Fruit fly (Drosophila melanogaster) whole organism, embryonic: ENCODE results near the gene topi.

ENCODE experiments used
- Awh ChIP-seq: fragments of 200-800 bp; sonication (Bioruptor generic); IDR thresholded peaks from 2 replicates; pipeline ENCODE4, ENCODE4 v1.3.6; 2022; ENCODE audit warnings: missing biosample characterization, missing genetic modification characterization
- B-H1 ChIP-seq: fragments of 200-800 bp; sonication (Bioruptor generic); IDR thresholded peaks from 3 replicates; pipeline ENCODE4 v1.3.6; 2022; ENCODE audit warnings: missing biosample characterization, missing genetic modification characterization
- CG10267 ChIP-seq: fragments of 200-800 bp; sonication (Bioruptor generic); optimal IDR thresholded peaks from 2 replicates; lab custom pipeline; 2018; ENCODE audit warnings: missing biosample characterization, mild to moderate bottlenecking, missing genetic modification characterization, moderate library complexity
- CG13296 ChIP-seq: fragments of 200-800 bp; sonication (Bioruptor generic); optimal IDR thresholded peaks from 3 replicates; lab custom pipeline; 2018; ENCODE audit warnings: missing biosample characterization, mild to moderate bottlenecking, missing genetic modification characterization
- CG14014 ChIP-seq: fragments of 200-800 bp; sonication (Bioruptor generic); IDR thresholded peaks from 2 replicates; pipeline ENCODE4 v1.3.6; 2022; ENCODE audit warnings: missing biosample characterization, missing genetic modification characterization
- CG14965 ChIP-seq: fragments of 200-800 bp; sonication (Bioruptor generic); optimal IDR thresholded peaks from 2 replicates; lab custom pipeline; 2016; ENCODE audit warnings: missing biosample characterization, missing genetic modification characterization, borderline replicate concordance
- CG16813 ChIP-seq: fragments of 200-800 bp; sonication (Bioruptor generic); IDR thresholded peaks from 3 replicates; pipeline ENCODE4 v1.3.6; 2022; ENCODE audit warnings: missing biosample characterization, missing genetic modification characterization; ENCODE audit not compliant: partially characterized antibody
- CG17359 ChIP-seq: fragments of 200-800 bp; sonication (Bioruptor generic); optimal IDR thresholded peaks from 3 replicates; lab custom pipeline; 2018; ENCODE audit warnings: missing biosample characterization, mild to moderate bottlenecking, missing genetic modification characterization, moderate library complexity
- CG17385 ChIP-seq: fragments of 200-800 bp; sonication (Bioruptor generic); optimal IDR thresholded peaks from 3 replicates; lab custom pipeline; 2018; ENCODE audit warnings: missing biosample characterization, mild to moderate bottlenecking, missing genetic modification characterization
- CG17612 ChIP-seq: fragments of 200-800 bp; sonication (Bioruptor generic); IDR thresholded peaks from 2 replicates; pipeline ENCODE4 v1.3.6; 2022; ENCODE audit warnings: missing biosample characterization, missing genetic modification characterization
- CG18599 ChIP-seq: fragments of 200-800 bp; sonication (Bioruptor generic); optimal IDR thresholded peaks from 3 replicates; lab custom pipeline; 2017; ENCODE audit warnings: missing biosample characterization, missing genetic modification characterization, mild to moderate bottlenecking, moderate library complexity, missing genetic modification reagents
- CG2712 ChIP-seq: fragments of 200-800 bp; optimal IDR thresholded peaks from 3 replicates; lab custom pipeline; 2019; ENCODE audit warnings: missing biosample characterization, mild to moderate bottlenecking, missing genetic modification characterization, moderate library complexity
- CG3726 ChIP-seq: fragments of 200-800 bp; sonication (Bioruptor generic); IDR thresholded peaks from 3 replicates; pipeline ENCODE4, ENCODE4 v1.3.6; 2022; ENCODE audit warnings: missing biosample characterization, missing genetic modification characterization
- CG6854 ChIP-seq: fragments of 200-800 bp; sonication (Bioruptor generic); optimal IDR thresholded peaks from 3 replicates; lab custom pipeline; 2017; ENCODE audit warnings: missing biosample characterization, mild to moderate bottlenecking, missing genetic modification characterization
- CG7839 ChIP-seq: fragments of 200-800 bp; sonication (Bioruptor generic); optimal IDR thresholded peaks from 3 replicates; lab custom pipeline; 2018; ENCODE audit warnings: missing biosample characterization, mild to moderate bottlenecking, missing genetic modification characterization, moderate library complexity
- CG7928 ChIP-seq: fragments of 200-800 bp; sonication (Bioruptor generic); optimal IDR thresholded peaks from 2 replicates; lab custom pipeline; 2017; ENCODE audit warnings: missing biosample characterization, mild to moderate bottlenecking, missing genetic modification characterization
- CG7987 ChIP-seq: fragments of 200-800 bp; sonication (Bioruptor generic); optimal IDR thresholded peaks from 2 replicates; lab custom pipeline; 2018; ENCODE audit warnings: missing biosample characterization, mild to moderate bottlenecking, missing genetic modification characterization, moderate library complexity
- CG9609 ChIP-seq: fragments of 200-800 bp; sonication (Bioruptor generic); optimal IDR thresholded peaks from 3 replicates; lab custom pipeline; 2016; ENCODE audit warnings: missing biosample characterization, missing genetic modification characterization
- CG9876 ChIP-seq: fragments of 200-800 bp; sonication (Bioruptor generic); optimal IDR thresholded peaks from 2 replicates; lab custom pipeline; 2016; ENCODE audit warnings: missing biosample characterization, missing genetic modification characterization
- CHES-1-like ChIP-seq: fragments of 200-800 bp; sonication (Bioruptor generic); optimal IDR thresholded peaks from 2 replicates; lab custom pipeline; 2016; ENCODE audit warnings: missing biosample characterization, missing genetic modification characterization
- Chrac-16 ChIP-seq: fragments of 200-800 bp; sonication (Bioruptor generic); optimal IDR thresholded peaks from 3 replicates; lab custom pipeline; 2016; ENCODE audit warnings: missing biosample characterization, missing genetic modification characterization
- D19A ChIP-seq: fragments of 200-800 bp; optimal IDR thresholded peaks from 3 replicates; lab custom pipeline; 2019; ENCODE audit warnings: missing biosample characterization, mild to moderate bottlenecking, missing genetic modification characterization, moderate library complexity
- Dbx ChIP-seq: fragments of 200-800 bp; sonication (Bioruptor generic); IDR thresholded peaks from 3 replicates; pipeline ENCODE4 v1.3.6; 2022; ENCODE audit warnings: missing biosample characterization, missing genetic modification characterization
- Ets65A ChIP-seq: fragments of 200-800 bp; sonication (Bioruptor generic); peaks from one replicate; lab custom pipeline; 2016; ENCODE audit warnings: missing biosample characterization, missing genetic modification characterization
- Ets97D ChIP-seq: fragments of 200-800 bp; sonication (Bioruptor generic); optimal IDR thresholded peaks from 3 replicates; lab custom pipeline; 2016; ENCODE audit warnings: missing biosample characterization, missing genetic modification characterization
- Fer2 ChIP-seq: fragments of 200-800 bp; sonication (Bioruptor generic); optimal IDR thresholded peaks from 2 replicates; lab custom pipeline; 2018; ENCODE audit warnings: missing biosample characterization, mild to moderate bottlenecking, missing genetic modification characterization, moderate library complexity
- GATAe ChIP-seq: fragments of 200-800 bp; sonication (Bioruptor generic); conservative IDR thresholded peaks from 2 replicates; pipeline ENCODE4 v1.3.6; 2022; ENCODE audit warnings: missing biosample characterization, missing genetic modification characterization
- HmgZ ChIP-seq: fragments of 200-800 bp; sonication (Bioruptor generic); optimal IDR thresholded peaks from 2 replicates; lab custom pipeline; 2018; ENCODE audit warnings: missing biosample characterization, mild to moderate bottlenecking, missing genetic modification characterization
- Hmx ChIP-seq: fragments of 200-800 bp; sonication (Bioruptor generic); optimal IDR thresholded peaks from 2 replicates; lab custom pipeline; 2016; ENCODE audit warnings: missing biosample characterization, missing genetic modification characterization
- Mes4 ChIP-seq: fragments of 200-800 bp; sonication (Bioruptor generic); optimal IDR thresholded peaks from 2 replicates; lab custom pipeline; 2016; ENCODE audit warnings: missing biosample characterization, missing genetic modification characterization
- Opbp ChIP-seq: fragments of 200-800 bp; sonication (Bioruptor generic); IDR thresholded peaks from 3 replicates; pipeline ENCODE4 v1.3.6; 2022; ENCODE audit warnings: missing biosample characterization, missing genetic modification characterization; ENCODE audit not compliant: partially characterized antibody
- Pdp1 ChIP-seq, 2 experiments: fragments of 200-800 bp; sonication (Bioruptor generic); optimal IDR thresholded peaks; 3 replicates each; lab custom pipeline; 2016; ENCODE audit warnings: missing biosample characterization in 2 of 2, missing genetic modification characterization in 2 of 2, mild to moderate bottlenecking in 1 of 2, moderate library complexity in 1 of 2
- Rfx ChIP-seq: fragments of 200-800 bp; sonication (Bioruptor generic); IDR thresholded peaks from 2 replicates; pipeline ENCODE4 v1.3.6; 2022; ENCODE audit warnings: missing biosample characterization, missing genetic modification characterization
- Sox102F ChIP-seq: fragments of 200-800 bp; sonication (Bioruptor generic); optimal IDR thresholded peaks from 2 replicates; lab custom pipeline; 2018; ENCODE audit warnings: missing biosample characterization, mild to moderate bottlenecking, missing genetic modification characterization, moderate library complexity
- Xbp1 ChIP-seq: fragments of 200-800 bp; sonication (Bioruptor generic); optimal IDR thresholded peaks from 3 replicates; lab custom pipeline; 2016; ENCODE audit warnings: missing biosample characterization, mild to moderate bottlenecking, missing genetic modification characterization
- YL-1 ChIP-seq: fragments of 200-800 bp; sonication (Bioruptor generic); optimal IDR thresholded peaks from 3 replicates; lab custom pipeline; 2017; ENCODE audit warnings: missing biosample characterization, mild to moderate bottlenecking, missing genetic modification characterization
- bab2 ChIP-seq: fragments of 200-800 bp; sonication (Bioruptor generic); optimal IDR thresholded peaks from 2 replicates; lab custom pipeline; 2016; ENCODE audit warnings: missing biosample characterization, missing genetic modification characterization
- crol ChIP-seq: fragments of 200-800 bp; sonication (Bioruptor generic); IDR thresholded peaks from 2 replicates; pipeline ENCODE4 v1.3.6; 2022; ENCODE audit warnings: missing biosample characterization, missing genetic modification characterization
- ewg ChIP-seq: fragments of 200-800 bp; sonication (Bioruptor generic); optimal IDR thresholded peaks from 3 replicates; lab custom pipeline; 2017; ENCODE audit warnings: mild to moderate bottlenecking, missing biosample characterization, missing genetic modification reagents, missing genetic modification characterization
- eyg ChIP-seq: fragments of 200-800 bp; sonication (Bioruptor generic); optimal IDR thresholded peaks from 3 replicates; lab custom pipeline; 2016; ENCODE audit warnings: missing biosample characterization, missing genetic modification characterization
- h ChIP-seq: fragments of >200 bp; optimal IDR thresholded peaks from 2 replicates; lab custom pipeline; 2017
- jumu ChIP-seq: fragments of 200-800 bp; sonication (Bioruptor generic); optimal IDR thresholded peaks from 3 replicates; lab custom pipeline; 2016; ENCODE audit warnings: missing biosample characterization, missing genetic modification characterization
- phol ChIP-seq: fragments of 200-800 bp; sonication (Bioruptor generic); optimal IDR thresholded peaks from 3 replicates; lab custom pipeline; 2018; ENCODE audit warnings: missing biosample characterization, mild to moderate bottlenecking, missing genetic modification characterization, moderate library complexity
- schlank ChIP-seq: fragments of 200-800 bp; sonication (Bioruptor generic); optimal IDR thresholded peaks from 2 replicates; lab custom pipeline; 2018; ENCODE audit warnings: missing biosample characterization, mild to moderate bottlenecking, missing genetic modification characterization
- seq ChIP-seq: fragments of 200-800 bp; sonication (Bioruptor generic); IDR thresholded peaks from 2 replicates; pipeline ENCODE4 v1.3.6; 2022; ENCODE audit warnings: missing biosample characterization, missing genetic modification characterization
- sima ChIP-seq: fragments of 200-800 bp; sonication (Bioruptor generic); optimal IDR thresholded peaks from 2 replicates; lab custom pipeline; 2016; ENCODE audit warnings: missing biosample characterization, missing genetic modification characterization
- sr ChIP-seq: fragments of 200-800 bp; sonication (Bioruptor generic); IDR thresholded peaks from 3 replicates; pipeline ENCODE4 v1.3.6; 2022; ENCODE audit warnings: missing biosample characterization, missing genetic modification characterization
- wdn ChIP-seq: fragments of 200-800 bp; sonication (Bioruptor generic); IDR thresholded peaks from 2 replicates; pipeline ENCODE4 v1.3.6; 2022; ENCODE audit warnings: missing biosample characterization, missing genetic modification characterization
- zf30C ChIP-seq: fragments of 200-800 bp; sonication (Bioruptor generic); optimal IDR thresholded peaks from 3 replicates; lab custom pipeline; 2018; ENCODE audit warnings: missing biosample characterization, mild to moderate bottlenecking, missing genetic modification characterization
- zfh2 ChIP-seq: fragments of 200-800 bp; sonication (Bioruptor generic); optimal IDR thresholded peaks from 2 replicates; lab custom pipeline; 2016; ENCODE audit warnings: missing biosample characterization, missing genetic modification characterization

The topi gene

DNA sequence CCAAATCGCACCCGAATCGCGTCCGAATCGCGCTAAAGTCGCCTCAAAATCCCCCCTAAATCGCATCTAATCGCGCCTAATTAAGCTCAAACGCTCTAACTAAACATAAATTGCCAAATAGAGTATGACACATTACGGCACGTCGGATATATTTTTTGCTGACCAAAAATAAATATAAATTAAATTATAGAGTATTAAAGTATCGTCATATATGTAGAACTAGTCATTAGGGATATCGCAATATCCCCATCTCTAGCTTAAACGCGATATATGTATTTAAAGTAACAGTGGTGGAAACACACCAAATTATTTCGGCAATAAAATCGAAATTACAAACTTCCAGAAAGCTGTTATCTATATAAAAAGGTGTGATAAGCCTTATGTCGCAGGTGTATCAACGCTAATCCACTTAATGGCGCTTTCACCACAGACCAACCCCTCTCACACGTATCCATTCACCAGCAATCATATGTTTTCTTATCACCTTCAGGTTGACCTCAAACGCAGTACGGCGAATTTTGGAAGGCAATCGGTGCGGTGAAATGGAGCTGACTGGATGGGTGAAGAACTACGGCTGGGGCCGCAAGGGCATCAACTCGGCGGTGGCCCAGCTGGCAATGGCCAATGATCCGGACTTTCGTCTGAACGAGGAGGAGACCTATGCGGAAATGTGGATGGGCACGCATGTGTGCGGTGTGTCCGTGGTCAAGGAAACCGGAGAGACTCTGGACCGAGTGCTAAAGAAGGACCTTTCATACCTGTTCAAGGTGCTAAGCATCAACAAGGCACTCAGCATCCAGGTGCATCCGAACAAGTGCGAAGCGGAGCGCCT lies 15.3 kb upstream of the topi start, which contains the start of gene Mpi (continued):
- TF ChIP-seq CG10267 (tag; lab: Kevin White, UChicago) (peak; percentile 48), Opbp (GFP tag; lab: Robert Waterston, UW) (no peak), CG18599 (GFP tag; lab: Kevin White, UChicago) (no peak), Sox102F (GFP tag; lab: Kevin White, UChicago) (no peak), CHES-1-like (GFP tag; lab: Kevin White, UChicago) (no peak), ewg (GFP tag; lab: Kevin White, UChicago) (no peak), Hmx (no peak), HmgZ (tag; lab: Kevin White, UChicago) (peak; percentile 37), eyg (GFP tag; lab: Kevin White, UChicago) (no peak), Mes4 (GFP tag; lab: Kevin White, UChicago) (no peak), Fer2 (tag; lab: Kevin White, UChicago) (no peak), CG16813 (peak; percentile 52; the same call in 1 of the 3 replicates), CG3726 (no peak), crol (GFP tag; lab: Robert Waterston, UW) (no peak), CG9609 (GFP tag; lab: Kevin White, UChicago) (no peak), zf30C (GFP tag; lab: Kevin White, UChicago) (no peak), CG9876 (GFP tag; lab: Kevin White, UChicago) (no peak), schlank (tag; lab: Kevin White, UChicago) (no peak), phol (tag; lab: Kevin White, UChicago) (peak; percentile 51), CG17359 (tag; lab: Kevin White, UChicago) (peak; percentile 33), CG17385 (GFP tag; lab: Kevin White, UChicago) (peak; percentile 40), Xbp1 (GFP tag; lab: Kevin White, UChicago) (no peak), D19A (tag; lab: Kevin White, UChicago) (peak; percentile 100), YL-1 (peak; percentile 88), Awh (GFP tag; lab: Robert Waterston, UW) (no peak), Ets97D (GFP tag; lab: Kevin White, UChicago) (no peak), Rfx (GFP tag; lab: Robert Waterston, UW) (peak; percentile 43), h (no peak), wdn (no peak), CG14014 (0 out of 2 replicates have a peak, but pooled peaks have one; percentile 22), CG7928 (GFP tag; lab: Kevin White, UChicago) (no peak), CG14965 (GFP tag; lab: Kevin White, UChicago) (no peak), sima (no peak), jumu (GFP tag; lab: Kevin White, UChicago) (no peak), CG7987 (peak; percentile 22), CG7839 (tag; lab: Kevin White, UChicago) (no peak), Dbx (GFP tag; lab: Robert Waterston, UW) (0 out of 3 replicates have a peak, but pooled peaks have one; percentile 3), seq (GFP tag; lab: Robert Waterston, UW) (no peak; the same call in 1 of the 2 replicates), CG2712 (tag; lab: Kevin White, UChicago) (no peak), CG13296 (peak; percentile 29), GATAe (GFP tag; lab: Robert Waterston, UW) (no peak), Chrac-16 (GFP tag; lab: Kevin White, UChicago) (peak; percentile 21), sr (GFP tag; lab: Robert Waterston, UW) (0 out of 3 replicates have a peak, but pooled peaks have one; percentile 7), Pdp1 (GFP tag; optimal IDR thresholded peaks at IDR 0.05; lab: Kevin White, UChicago) (peak in 1 of 2 experiments; percentile 33), CG17612 (GFP tag; lab: Robert Waterston, UW) (no peak), CG6854 (GFP tag; lab: Kevin White, UChicago) (peak; percentile 8), Ets65A (GFP tag; lab: Kevin White, UChicago) (no peak), bab2 (GFP tag; lab: Kevin White, UChicago) (no peak), B-H1 (no peak; the same call in 2 of the 3 replicates), zfh2 (GFP tag; lab: Kevin White, UChicago) (no peak)
